Fruit fly (Drosophila melanogaster): Measurements from ENCODE around the gene Lgr4.

The Lgr4 gene

dm6 chrX:13232406-13233195 is 43.6 kb upstream of the Lgr4 start (continued):
- TF ChIP-seq crc (GFP tag; optimal IDR thresholded peaks at IDR 0.05) (peak; percentile 44), NC2α (GFP tag; optimal IDR thresholded peaks at IDR 0.05) (no peak), BEAF-32 (GFP tag; optimal IDR thresholded peaks at IDR 0.05) (no peak), Elba2 (GFP tag; optimal IDR thresholded peaks at IDR 0.05) (no peak), Ravus (GFP tag; IDR thresholded peaks at IDR 0.05) (peak; percentile 34), wdn (GFP tag; IDR thresholded peaks at IDR 0.05) (peak; percentile 44; the same call in 1 of the 2 replicates), tin (GFP tag; optimal IDR thresholded peaks at IDR 0.05) (peak; percentile 66), grn (GFP tag; optimal IDR thresholded peaks at IDR 0.05) (peak; percentile 17), CG11398 (GFP tag; optimal IDR thresholded peaks at IDR 0.05) (peak; percentile 6), CG4424 (GFP tag; optimal IDR thresholded peaks at IDR 0.05) (peak; percentile 80), B-H2 (GFP tag; optimal IDR thresholded peaks at IDR 0.05) (no peak), CG16779 (GFP tag; IDR thresholded peaks at IDR 0.05) (peak; percentile 47; the same call in 1 of the 2 replicates), Six4 (GFP tag; optimal IDR thresholded peaks at IDR 0.05) (peak; percentile 39), CG1603 (tag; optimal IDR thresholded peaks at IDR 0.05) (peak; percentile 93), cwo (GFP tag; optimal IDR thresholded peaks at IDR 0.05) (peak; percentile 69), Dbx (GFP tag; IDR thresholded peaks at IDR 0.05) (peak; percentile 52; the same call in 1 of the 3 replicates), bab2 (GFP tag; optimal IDR thresholded peaks at IDR 0.05) (peak; percentile 74), CG10979 (tag; optimal IDR thresholded peaks at IDR 0.05) (peak; percentile 70), CG2129 (GFP tag; IDR thresholded peaks at IDR 0.05; ENCODE audit: partially characterized antibody) (no peak), CG4360 (GFP tag; IDR thresholded peaks at IDR 0.05) (0 out of 2 replicates have a peak, but pooled peaks have one; percentile 8), CG10431 (GFP tag; optimal IDR thresholded peaks at IDR 0.05) (no peak)

dm6 chrX:13230974-13231373 is 42.0 kb upstream of the Lgr4 start:
- no peak for TF ChIP-seq Sin3A (optimal IDR thresholded peaks at IDR 0.05)
- peak; percentile 27 for TF ChIP-seq pros (GFP tag; optimal IDR thresholded peaks at IDR 0.05)
- TF ChIP-seq CG3065 (GFP tag; optimal IDR thresholded peaks at IDR 0.05): peak; percentile 37
- peak; percentile 72 for TF ChIP-seq abd-A (tag; optimal IDR thresholded peaks at IDR 0.05)
- 0 out of 4 replicates have a peak, but pooled peaks have one; percentile 55 for TF ChIP-seq chinmo (GFP tag; IDR thresholded peaks at IDR 0.05; ENCODE audit: partially characterized antibody)
- peak; percentile 19 for TF ChIP-seq sd (tag; optimal IDR thresholded peaks at IDR 0.05)
- TF ChIP-seq maf-S (GFP tag; optimal IDR thresholded peaks at IDR 0.05): no peak
- TF ChIP-seq sens (GFP tag): peak; percentile 33
- TF ChIP-seq CG5245 (GFP tag; optimal IDR thresholded peaks at IDR 0.05): no peak
- no peak for TF ChIP-seq dan (GFP tag; IDR thresholded peaks at IDR 0.05)
- no peak for TF ChIP-seq kah (GFP tag; optimal IDR thresholded peaks at IDR 0.05)
- peak in 1 of 2 experiments; percentile 36 for TF ChIP-seq Hr78 (GFP tag; optimal IDR thresholded peaks at IDR 0.05)
- TF ChIP-seq crol (GFP tag; IDR thresholded peaks at IDR 0.05): peak; percentile 61
- TF ChIP-seq kni (GFP tag; optimal IDR thresholded peaks at IDR 0.05): peak; percentile 88
- TF ChIP-seq Dad (GFP tag; optimal IDR thresholded peaks at IDR 0.05): no peak
- TF ChIP-seq shn (GFP tag; optimal IDR thresholded peaks at IDR 0.05): no peak
- peak; percentile 37 for TF ChIP-seq CG12769 (tag; optimal IDR thresholded peaks at IDR 0.05)
- TF ChIP-seq Jarid2 (GFP tag; optimal IDR thresholded peaks at IDR 0.05): no peak
- 0 out of 2 replicates have a peak, but pooled peaks have one; percentile 39 for TF ChIP-seq vvl (GFP tag; IDR thresholded peaks at IDR 0.05)
- TF ChIP-seq Ada2b (GFP tag; IDR thresholded peaks at IDR 0.05): no peak
- TF ChIP-seq Hr39 (optimal IDR thresholded peaks at IDR 0.05): no peak
- peak; percentile 86 for TF ChIP-seq oc (tag; optimal IDR thresholded peaks at IDR 0.05)
- TF ChIP-seq Blimp-1 (GFP tag; optimal IDR thresholded peaks at IDR 0.05): peak; percentile 28
- TF ChIP-seq Aef1 (GFP tag; IDR thresholded peaks at IDR 0.05): no peak
- TF ChIP-seq Lhr (GFP tag; optimal IDR thresholded peaks at IDR 0.05): no peak
- no peak for TF ChIP-seq Ptx1 (GFP tag; IDR thresholded peaks at IDR 0.05)

All from whole organism, embryonic.